Fruit fly (Drosophila melanogaster) whole organism, embryonic: Measurements from ENCODE around the gene RPA3.

Experiments
- Abd-B ChIP-seq: fragments of 200-800 bp; sonication (Bioruptor generic); optimal IDR thresholded peaks from 2 replicates; lab custom pipeline; 2018; ENCODE audit warnings: missing biosample characterization, mild to moderate bottlenecking, missing genetic modification characterization, moderate library complexity
- Antp ChIP-seq: fragments of 200-800 bp; sonication (Bioruptor generic); optimal IDR thresholded peaks from 3 replicates; lab custom pipeline; 2016; ENCODE audit warnings: missing biosample characterization, missing genetic modification characterization
- Asciz ChIP-seq: fragments of 200-800 bp; sonication (Bioruptor generic); optimal IDR thresholded peaks from 2 replicates; lab custom pipeline; 2017; ENCODE audit warnings: missing biosample characterization, mild to moderate bottlenecking, missing genetic modification characterization, missing genetic modification reagents
- Atf3 ChIP-seq: fragments of 200-800 bp; sonication (Bioruptor generic); optimal IDR thresholded peaks from 3 replicates; lab custom pipeline; 2016; ENCODE audit warnings: missing biosample characterization, missing genetic modification characterization
- CG1024 ChIP-seq: fragments of 200-800 bp; sonication (Bioruptor generic); IDR thresholded peaks from 2 replicates; pipeline ENCODE4 v1.3.6; 2022; ENCODE audit warnings: missing biosample characterization, missing genetic modification characterization
- CG10267 ChIP-seq: fragments of 200-800 bp; sonication (Bioruptor generic); optimal IDR thresholded peaks from 2 replicates; lab custom pipeline; 2018; ENCODE audit warnings: missing biosample characterization, mild to moderate bottlenecking, missing genetic modification characterization, moderate library complexity
- CG11247 ChIP-seq: fragments of 200-800 bp; sonication (Bioruptor generic); IDR thresholded peaks from 2 replicates; pipeline ENCODE4 v1.3.6; 2022; ENCODE audit warnings: missing biosample characterization, missing genetic modification characterization
- CG11695 ChIP-seq: fragments of 200-800 bp; sonication (Bioruptor generic); IDR thresholded peaks from 3 replicates; pipeline ENCODE4 v1.3.6; 2022; ENCODE audit warnings: missing biosample characterization, missing genetic modification characterization
- CG14710 ChIP-seq: fragments of 200-800 bp; sonication (Bioruptor generic); optimal IDR thresholded peaks from 3 replicates; lab custom pipeline; 2019; ENCODE audit warnings: missing biosample characterization, mild to moderate bottlenecking, missing genetic modification characterization, moderate library complexity
- CG14860 ChIP-seq: fragments of 200-800 bp; sonication (Bioruptor generic); IDR thresholded peaks from 3 replicates; pipeline ENCODE4 v1.3.6; 2022; ENCODE audit warnings: missing biosample characterization, missing genetic modification characterization; ENCODE audit not compliant: partially characterized antibody
- CG33213 ChIP-seq: fragments of 200-800 bp; sonication (Bioruptor generic); optimal IDR thresholded peaks from 3 replicates; lab custom pipeline; 2016; ENCODE audit warnings: missing biosample characterization, missing genetic modification characterization
- CG4424 ChIP-seq: fragments of 200-800 bp; sonication (Bioruptor generic); optimal IDR thresholded peaks from 3 replicates; lab custom pipeline; 2016; ENCODE audit warnings: missing biosample characterization, missing genetic modification characterization
- CG8765 ChIP-seq: fragments of 200-800 bp; sonication (Bioruptor generic); IDR thresholded peaks from 2 replicates; pipeline ENCODE4 v1.3.6; 2022; ENCODE audit warnings: missing biosample characterization, missing genetic modification characterization
- CG9215 ChIP-seq: fragments of 200-800 bp; sonication (Bioruptor generic); IDR thresholded peaks from 2 replicates; pipeline ENCODE4 v1.3.6; 2022; ENCODE audit warnings: missing biosample characterization, missing genetic modification characterization
- Dp ChIP-seq: fragments of 200-800 bp; sonication (Bioruptor generic); optimal IDR thresholded peaks from 2 replicates; lab custom pipeline; 2018; ENCODE audit warnings: missing biosample characterization, mild to moderate bottlenecking, missing genetic modification characterization, moderate library complexity
- Gug ChIP-seq: fragments of 200-800 bp; sonication (Bioruptor generic); IDR thresholded peaks from 4 replicates; pipeline ENCODE4 v1.3.6; 2022; ENCODE audit warnings: missing biosample characterization, missing genetic modification characterization
- H15 ChIP-seq: fragments of 200-800 bp; sonication (Bioruptor generic); IDR thresholded peaks from 3 replicates; pipeline ENCODE4 v1.3.6; 2022; ENCODE audit warnings: missing biosample characterization, missing genetic modification characterization
- Hr3 ChIP-seq: fragments of 200-800 bp; sonication (Bioruptor generic); optimal IDR thresholded peaks from 3 replicates; lab custom pipeline; 2016; ENCODE audit warnings: missing biosample characterization, missing genetic modification characterization
- Hsf ChIP-seq: fragments of 200-800 bp; sonication (Bioruptor generic); optimal IDR thresholded peaks from 3 replicates; lab custom pipeline; 2016; ENCODE audit warnings: missing biosample characterization, missing genetic modification characterization
- Jarid2 ChIP-seq: fragments of 200-800 bp; sonication (Bioruptor generic); optimal IDR thresholded peaks from 3 replicates; lab custom pipeline; 2017; ENCODE audit warnings: mild to moderate bottlenecking, missing biosample characterization, missing genetic modification reagents, missing genetic modification characterization
- Lpt ChIP-seq: fragments of >200 bp; optimal IDR thresholded peaks from 2 replicates; lab custom pipeline; 2018; ENCODE audit warnings: missing biosample characterization, missing genetic modification characterization
- PHDP ChIP-seq: fragments of 200-800 bp; sonication (Bioruptor generic); optimal IDR thresholded peaks from 3 replicates; lab custom pipeline; 2018; ENCODE audit warnings: missing biosample characterization, mild to moderate bottlenecking, missing genetic modification characterization, moderate library complexity
- Six4 ChIP-seq: fragments of 200-800 bp; sonication (Bioruptor generic); optimal IDR thresholded peaks from 2 replicates; lab custom pipeline; 2016; ENCODE audit warnings: missing biosample characterization, missing genetic modification characterization
- YL-1 ChIP-seq: fragments of 200-800 bp; sonication (Bioruptor generic); optimal IDR thresholded peaks from 3 replicates; lab custom pipeline; 2017; ENCODE audit warnings: missing biosample characterization, mild to moderate bottlenecking, missing genetic modification characterization
- aop ChIP-seq: fragments of 200-800 bp; sonication (Bioruptor generic); IDR thresholded peaks from 2 replicates; pipeline ENCODE4 v1.3.6; 2022; ENCODE audit warnings: missing biosample characterization, missing genetic modification characterization
- bsh ChIP-seq, 2 experiments: fragments of 200-800 bp; sonication (Bioruptor generic); optimal IDR thresholded peaks; 2 replicates each; lab custom pipeline; 2017 to 2018; ENCODE audit warnings: mild to moderate bottlenecking in 2 of 2, missing biosample characterization in 2 of 2, missing genetic modification characterization in 2 of 2, moderate library complexity in 1 of 2
- chinmo ChIP-seq: fragments of 200-800 bp; sonication (Bioruptor generic); IDR thresholded peaks from 4 replicates; pipeline ENCODE4 v1.3.6; 2022; ENCODE audit warnings: missing biosample characterization, missing genetic modification characterization; ENCODE audit not compliant: partially characterized antibody
- crol ChIP-seq: fragments of 200-800 bp; sonication (Bioruptor generic); IDR thresholded peaks from 2 replicates; pipeline ENCODE4 v1.3.6; 2022; ENCODE audit warnings: missing biosample characterization, missing genetic modification characterization
- danr ChIP-seq: fragments of 200-800 bp; sonication (Bioruptor generic); IDR thresholded peaks from 2 replicates; pipeline ENCODE4 v1.3.6; 2022; ENCODE audit warnings: missing biosample characterization, missing genetic modification characterization
- dmrt11E ChIP-seq: fragments of 200-800 bp; sonication (Bioruptor generic); optimal IDR thresholded peaks from 3 replicates; lab custom pipeline; 2018; ENCODE audit warnings: missing biosample characterization, mild to moderate bottlenecking, missing genetic modification characterization, moderate library complexity
- ewg ChIP-seq: fragments of 200-800 bp; sonication (Bioruptor generic); optimal IDR thresholded peaks from 3 replicates; lab custom pipeline; 2017; ENCODE audit warnings: mild to moderate bottlenecking, missing biosample characterization, missing genetic modification reagents, missing genetic modification characterization
- eyg ChIP-seq: fragments of 200-800 bp; sonication (Bioruptor generic); optimal IDR thresholded peaks from 3 replicates; lab custom pipeline; 2016; ENCODE audit warnings: missing biosample characterization, missing genetic modification characterization
- hbn ChIP-seq: fragments of 200-800 bp; sonication (Bioruptor generic); IDR thresholded peaks from 2 replicates; pipeline ENCODE4 v1.3.6; 2022; ENCODE audit warnings: missing biosample characterization, missing genetic modification characterization; ENCODE audit not compliant: partially characterized antibody
- hkb ChIP-seq, 2 experiments: fragments of 200-800 bp in 1 of 2; fragments of >200 bp in 1 of 2; sonication (Bioruptor generic) in 1 of 2; IDR thresholded peaks in 1 of 2; optimal IDR thresholded peaks in 1 of 2; 2 replicates each; pipeline versions ENCODE4 v1.3.6 to Lab custom; 2017 to 2022; ENCODE audit warnings: missing biosample characterization in 1 of 2, missing genetic modification characterization in 1 of 2
- ind ChIP-seq: fragments of 200-800 bp; sonication (Bioruptor generic); optimal IDR thresholded peaks from 3 replicates; lab custom pipeline; 2016; ENCODE audit warnings: missing biosample characterization, missing genetic modification characterization
- maf-S ChIP-seq: fragments of 200-800 bp; sonication (Bioruptor generic); optimal IDR thresholded peaks from 2 replicates; lab custom pipeline; 2016; ENCODE audit warnings: missing biosample characterization, missing genetic modification characterization
- nau ChIP-seq: fragments of 200-800 bp; sonication (Bioruptor generic); optimal IDR thresholded peaks from 3 replicates; lab custom pipeline; 2017; ENCODE audit warnings: missing biosample characterization, mild to moderate bottlenecking, missing genetic modification characterization, missing genetic modification reagents
- nerfin-1 ChIP-seq: fragments of 200-800 bp; sonication (Bioruptor generic); optimal IDR thresholded peaks from 3 replicates; lab custom pipeline; 2019; ENCODE audit warnings: missing biosample characterization, mild to moderate bottlenecking, missing genetic modification characterization, moderate library complexity
- peb ChIP-seq: fragments of 200-800 bp; sonication (Bioruptor generic); IDR thresholded peaks from 2 replicates; pipeline ENCODE4 v1.3.6; 2022; ENCODE audit warnings: missing biosample characterization, missing genetic modification characterization
- pfk ChIP-seq: fragments of 200-800 bp; sonication (Bioruptor generic); optimal IDR thresholded peaks from 2 replicates; lab custom pipeline; 2018; ENCODE audit warnings: missing biosample characterization, mild to moderate bottlenecking, missing genetic modification characterization, moderate library complexity
- ranshi ChIP-seq: fragments of 200-800 bp; sonication (Bioruptor generic); IDR thresholded peaks from 2 replicates; pipeline ENCODE4 v1.3.6; 2022; ENCODE audit warnings: missing biosample characterization, missing genetic modification characterization
- sisA ChIP-seq: fragments of 200-800 bp; sonication (Bioruptor generic); IDR thresholded peaks from 2 replicates; pipeline ENCODE4 v1.3.6; 2022; ENCODE audit warnings: missing biosample characterization, missing genetic modification characterization
- sna ChIP-seq: fragments of 200-800 bp; sonication (Bioruptor generic); IDR thresholded peaks from 2 replicates; pipeline ENCODE4 v1.3.6; 2022; ENCODE audit warnings: missing biosample characterization, missing genetic modification characterization; ENCODE audit not compliant: partially characterized antibody
- tap ChIP-seq: fragments of 200-800 bp; optimal IDR thresholded peaks from 3 replicates; lab custom pipeline; 2019; ENCODE audit warnings: missing biosample characterization, mild to moderate bottlenecking, missing genetic modification characterization, moderate library complexity
- tll ChIP-seq, 2 experiments: fragments of 200-800 bp in 1 of 2; fragments of >200 bp in 1 of 2; sonication (Bioruptor generic) in 1 of 2; optimal IDR thresholded peaks; 2 replicates each; lab custom pipeline; 2017 to 2019; ENCODE audit warnings: missing biosample characterization in 2 of 2, missing genetic modification characterization in 2 of 2, mild to moderate bottlenecking in 1 of 2, moderate library complexity in 1 of 2
- twi ChIP-seq: fragments of 200-800 bp; optimal IDR thresholded peaks from 2 replicates; lab custom pipeline; 2019; ENCODE audit warnings: missing biosample characterization, mild to moderate bottlenecking, missing genetic modification characterization, moderate library complexity
- zen2 ChIP-seq: fragments of 200-800 bp; sonication (Bioruptor generic); IDR thresholded peaks from 3 replicates; pipeline ENCODE4 v1.3.6; 2022; ENCODE audit warnings: missing biosample characterization, missing genetic modification characterization; ENCODE audit not compliant: partially characterized antibody

Gene RPA3

dm6 chrX:11659080-11659479, 43.4 kb upstream of the RPA3 start (continued):
- TF ChIP-seq zen2 (GFP tag; lab: Robert Waterston, UW) (no peak), Asciz (GFP tag; lab: Kevin White, UChicago) (peak; percentile 55), peb (GFP tag; lab: Robert Waterston, UW) (peak; percentile 52; the same call in 1 of the 2 replicates), tll (GFP tag; optimal IDR thresholded peaks at IDR 0.05; lab: Kevin White, UChicago) (no peak), PHDP (tag; lab: Kevin White, UChicago) (peak; percentile 47), sna (GFP tag; lab: Robert Waterston, UW) (no peak), maf-S (GFP tag; lab: Kevin White, UChicago) (no peak), CG14710 (peak; percentile 40), twi (tag; lab: Kevin White, UChicago) (peak; percentile 16), YL-1 (GFP tag; lab: Kevin White, UChicago) (no peak), Dp (no peak), bsh (GFP tag; optimal IDR thresholded peaks at IDR 0.05; lab: Kevin White, UChicago) (peak; percentile 57 to 76), nerfin-1 (tag; lab: Kevin White, UChicago) (peak; percentile 53), Hr3 (peak; percentile 44), ranshi (GFP tag; lab: Robert Waterston, UW) (no peak), aop (no peak), CG4424 (GFP tag; lab: Kevin White, UChicago) (peak; percentile 41), chinmo (GFP tag; lab: Robert Waterston, UW) (no peak), ind (GFP tag; lab: Kevin White, UChicago) (peak; percentile 55), CG11695 (GFP tag; lab: Robert Waterston, UW) (0 out of 3 replicates have a peak, but pooled peaks have one; percentile 47), eyg (no peak), Abd-B (peak; percentile 24), CG11247 (no peak), hkb (optimal IDR thresholded peaks at IDR 0.05; lab: Kevin White, UChicago) (no peak), hkb (GFP tag; IDR thresholded peaks at IDR 0.05; lab: Robert Waterston, UW) (no peak), danr (GFP tag; lab: Robert Waterston, UW) (no peak), tap (peak; percentile 41), Antp (GFP tag; lab: Kevin White, UChicago) (no peak), CG10267 (peak; percentile 31), Lpt (GFP tag; lab: Kevin White, UChicago) (no peak), CG14860 (GFP tag; lab: Robert Waterston, UW) (no peak), H15 (GFP tag; lab: Robert Waterston, UW) (no peak), hbn (GFP tag; lab: Robert Waterston, UW) (no peak), CG33213 (GFP tag; lab: Kevin White, UChicago) (no peak), Six4 (GFP tag; lab: Kevin White, UChicago) (no peak), crol (GFP tag; lab: Robert Waterston, UW) (no peak), CG9215 (GFP tag; lab: Robert Waterston, UW) (0 out of 2 replicates have a peak, but pooled peaks have one; percentile 24), Hsf (GFP tag; lab: Kevin White, UChicago) (peak; percentile 11), dmrt11E (tag; lab: Kevin White, UChicago) (peak; percentile 44), CG1024 (no peak), ewg (peak; percentile 24), Jarid2 (GFP tag; lab: Kevin White, UChicago) (peak; percentile 2), Atf3 (no peak), sisA (GFP tag; lab: Robert Waterston, UW) (peak; percentile 50; the same call in 1 of the 2 replicates), pfk (GFP tag; lab: Kevin White, UChicago) (no peak), Gug (GFP tag; lab: Robert Waterston, UW) (peak; percentile 30; the same call in 1 of the 4 replicates), nau (GFP tag; lab: Kevin White, UChicago) (peak; percentile 25), CG8765 (no peak)
